Worm (Caenorhabditis elegans) whole organism, early embryonic: ENCODE data around the gene C01B10.6.

Source experiments
- B0310.2 ChIP-seq: sonication (generic microtip); optimal IDR thresholded peaks from 2 replicates; lab custom pipeline; 2016; ENCODE audit warnings: mild to moderate bottlenecking, missing genetic modification characterization, missing compliant biosample characterization
- F13C5.2 ChIP-seq: sonication (generic microtip); optimal IDR thresholded peaks from 2 replicates; lab custom pipeline; 2017; ENCODE audit warnings: mild to moderate bottlenecking, missing genetic modification characterization, inconsistent platforms, missing compliant biosample characterization
- aly-1 ChIP-seq: sonication (generic microtip); optimal IDR thresholded peaks from 2 replicates; lab custom pipeline; 2016; ENCODE audit warnings: missing genetic modification characterization, missing compliant biosample characterization
- ama-1 ChIP-seq: fragments of 150-350 bp; optimal IDR thresholded peaks from 2 replicates; lab custom pipeline; 2014
- ceh-13 ChIP-seq: fragments of 200-800 bp; sonication (Bioruptor generic); optimal IDR thresholded peaks from 2 replicates; lab custom pipeline; 2018; ENCODE audit warnings: mild to moderate bottlenecking, missing genetic modification characterization, missing compliant biosample characterization
- ceh-36 ChIP-seq: sonication (generic microtip); optimal IDR thresholded peaks from 2 replicates; lab custom pipeline; 2016; ENCODE audit warnings: missing genetic modification characterization, inconsistent platforms, missing compliant biosample characterization
- ets-7 ChIP-seq: sonication (generic microtip); optimal IDR thresholded peaks from 2 replicates; lab custom pipeline; 2016; ENCODE audit warnings: missing genotype, missing genetic modification characterization, missing compliant biosample characterization
- flt-1 ChIP-seq: fragments of 200-800 bp; sonication (Bioruptor generic); IDR thresholded peaks from 2 replicates; pipeline ENCODE4 v1.3.6; 2022; ENCODE audit warnings: missing genetic modification characterization, missing compliant biosample characterization
- hmbx-1 ChIP-seq: sonication (generic microtip); optimal IDR thresholded peaks from 2 replicates; lab custom pipeline; 2016; ENCODE audit warnings: mild to moderate bottlenecking, missing genetic modification characterization, missing compliant biosample characterization
- hmg-4 ChIP-seq: fragments of 200-800 bp; sonication (Bioruptor generic); optimal IDR thresholded peaks from 2 replicates; lab custom pipeline; 2018; ENCODE audit warnings: mild to moderate bottlenecking, missing genetic modification characterization, missing compliant biosample characterization
- hnd-1 ChIP-seq: sonication (generic microtip); optimal IDR thresholded peaks from 2 replicates; lab custom pipeline; 2016; ENCODE audit warnings: missing genetic modification characterization, missing compliant biosample characterization
- pes-1 ChIP-seq: fragments of 200-800 bp; sonication (Bioruptor generic); IDR thresholded peaks from 2 replicates; pipeline ENCODE4 v1.3.6; 2022; ENCODE audit warnings: missing genetic modification reagents, missing genetic modification characterization, missing compliant biosample characterization
- scrt-1 ChIP-seq: fragments of 200-800 bp; sonication (Bioruptor generic); IDR thresholded peaks from 2 replicates; pipeline ENCODE4 v1.3.6; 2022; ENCODE audit warnings: missing genetic modification characterization, missing compliant biosample characterization
- sea-1 ChIP-seq: fragments of 200-800 bp; sonication (Bioruptor generic); conservative IDR thresholded peaks from 2 replicates; pipeline ENCODE4 v1.3.6; 2022; ENCODE audit warnings: missing genetic modification characterization, missing compliant biosample characterization
- tbx-11 ChIP-seq: fragments of 200-800 bp; sonication (Bioruptor generic); IDR thresholded peaks from 2 replicates; pipeline ENCODE4 v1.3.6; 2022; ENCODE audit warnings: missing genetic modification characterization, missing compliant biosample characterization
- tbx-37 ChIP-seq: fragments of 200-800 bp; sonication (Bioruptor generic); conservative IDR thresholded peaks from 2 replicates; pipeline ENCODE4 v1.3.6; 2022; ENCODE audit warnings: missing genetic modification reagents, missing genetic modification characterization, missing compliant biosample characterization
- tra-4 ChIP-seq: sonication (generic microtip); optimal IDR thresholded peaks from 2 replicates; lab custom pipeline; 2017; ENCODE audit warnings: missing genetic modification characterization, missing compliant biosample characterization

C01B10.6 gene

ce11 chrIV:6664336-6664735 lies 24.4 kb downstream of the C01B10.6 start:
- no peak for TF ChIP-seq tra-4 (tag; lab: Kevin White, UChicago)
- no peak for TF ChIP-seq sea-1 (GFP tag; lab: Robert Waterston, UW)
- TF ChIP-seq F13C5.2 (tag; lab: Kevin White, UChicago): no peak
- no peak for TF ChIP-seq hmg-4 (GFP tag; lab: Kevin White, UChicago)
- no peak for TF ChIP-seq aly-1 (tag; lab: Kevin White, UChicago)
- TF ChIP-seq ama-1: no peak
- no peak for TF ChIP-seq tbx-11 (GFP tag; lab: Robert Waterston, UW)
- TF ChIP-seq flt-1 (GFP tag; lab: Robert Waterston, UW): no peak
- TF ChIP-seq hmbx-1 (tag; lab: Kevin White, UChicago): no peak
- TF ChIP-seq tbx-37 (GFP tag; lab: Robert Waterston, UW): no peak
- no peak for TF ChIP-seq ets-7
- TF ChIP-seq ceh-13 (GFP tag; lab: Kevin White, UChicago): no peak
- TF ChIP-seq pes-1 (GFP tag; lab: Robert Waterston, UW): no peak
- TF ChIP-seq B0310.2: no peak
- no peak for TF ChIP-seq hnd-1 (tag; lab: Kevin White, UChicago)
- TF ChIP-seq scrt-1 (GFP tag; lab: Robert Waterston, UW): no peak
- TF ChIP-seq ceh-36 (tag; lab: Kevin White, UChicago): no peak

- TF ChIP-seq flt-1 (GFP tag; lab: Robert Waterston, UW) (no peak), ets-7 (no peak), tbx-11 (GFP tag; lab: Robert Waterston, UW) (no peak), ceh-36 (tag; lab: Kevin White, UChicago) (no peak), ama-1 (no peak), tbx-37 (GFP tag; lab: Robert Waterston, UW) (no peak), pes-1 (GFP tag; lab: Robert Waterston, UW) (no peak), sea-1 (GFP tag; lab: Robert Waterston, UW) (no peak), tra-4 (tag; lab: Kevin White, UChicago) (no peak), scrt-1 (GFP tag; lab: Robert Waterston, UW) (no peak), hmbx-1 (tag; lab: Kevin White, UChicago) (no peak), F13C5.2 (tag; lab: Kevin White, UChicago) (no peak)
Measured at ce11 chrIV:6667898-6668297, 27.9 kb downstream of the C01B10.6 start, which contains the start of gene Y73B6A.1. Gene Y73B6A.1 (minus strand): TSS chrIV:6667998.
